Fruit fly (Drosophila melanogaster) whole organism, prepupa: Measurements from ENCODE around the gene CG42245.

Source experiments
- Blimp-1 ChIP-seq: fragments of 200-800 bp; sonication (Bioruptor generic); optimal IDR thresholded peaks from 3 replicates; lab custom pipeline; 2017; ENCODE audit warnings: missing biosample characterization, missing genetic modification characterization, mild to moderate bottlenecking, moderate library complexity, missing genetic modification reagents
- CG10631 ChIP-seq: fragments of 200-800 bp; sonication (Bioruptor generic); optimal IDR thresholded peaks from 2 replicates; lab custom pipeline; 2016; ENCODE audit warnings: missing biosample characterization, missing genetic modification characterization
- CG10669 ChIP-seq: fragments of 200-800 bp; sonication (Bioruptor generic); optimal IDR thresholded peaks from 3 replicates; lab custom pipeline; 2018; ENCODE audit warnings: missing biosample characterization, mild to moderate bottlenecking, missing genetic modification characterization, moderate library complexity
- CG11762 ChIP-seq: fragments of 200-800 bp; sonication (Bioruptor generic); optimal IDR thresholded peaks from 3 replicates; lab custom pipeline; 2016; ENCODE audit warnings: missing biosample characterization, missing genetic modification characterization; ENCODE audit not compliant: insufficient read depth
- CG11902 ChIP-seq: fragments of 200-800 bp; sonication (Bioruptor generic); optimal IDR thresholded peaks from 3 replicates; lab custom pipeline; 2016; ENCODE audit warnings: missing biosample characterization, missing genetic modification characterization
- CG15336 ChIP-seq: fragments of 200-800 bp; sonication (Bioruptor generic); IDR thresholded peaks from 2 replicates; pipeline ENCODE4 v1.3.6; 2022; ENCODE audit warnings: missing biosample characterization, missing genetic modification characterization
- CG1621 ChIP-seq: fragments of 200-800 bp; sonication (Bioruptor generic); optimal IDR thresholded peaks from 3 replicates; lab custom pipeline; 2018; ENCODE audit warnings: missing biosample characterization, mild to moderate bottlenecking, missing genetic modification characterization
- CG32006 ChIP-seq: fragments of 200-800 bp; sonication (Bioruptor generic); optimal IDR thresholded peaks from 3 replicates; lab custom pipeline; 2017; ENCODE audit warnings: missing biosample characterization, mild to moderate bottlenecking, missing genetic modification characterization
- CG4318 ChIP-seq: fragments of 200-800 bp; sonication (Bioruptor generic); optimal IDR thresholded peaks from 3 replicates; lab custom pipeline; 2017; ENCODE audit warnings: missing biosample characterization, mild to moderate bottlenecking, missing genetic modification characterization
- CG6163 ChIP-seq: fragments of 200-800 bp; sonication (Bioruptor generic); IDR thresholded peaks from 3 replicates; pipeline ENCODE4 v1.3.6; 2022; ENCODE audit warnings: missing biosample characterization, missing genetic modification characterization
- CG6276 ChIP-seq: fragments of 200-800 bp; sonication (Bioruptor generic); optimal IDR thresholded peaks from 2 replicates; lab custom pipeline; 2017; ENCODE audit warnings: missing biosample characterization, mild to moderate bottlenecking, missing genetic modification characterization
- CG6854 ChIP-seq: fragments of 200-800 bp; sonication (Bioruptor generic); optimal IDR thresholded peaks from 2 replicates; lab custom pipeline; 2017; ENCODE audit warnings: missing biosample characterization, mild to moderate bottlenecking, missing genetic modification characterization
- CG7368 ChIP-seq: fragments of 200-800 bp; sonication (Bioruptor generic); optimal IDR thresholded peaks from 3 replicates; lab custom pipeline; 2016; ENCODE audit warnings: missing biosample characterization, missing genetic modification characterization
- CG8119 ChIP-seq: fragments of 200-800 bp; sonication (Bioruptor generic); IDR thresholded peaks from 3 replicates; pipeline ENCODE4 v1.3.6; 2022; ENCODE audit warnings: missing biosample characterization, missing genetic modification characterization
- CG8319 ChIP-seq: fragments of 200-800 bp; sonication (Bioruptor generic); optimal IDR thresholded peaks from 3 replicates; lab custom pipeline; 2016; ENCODE audit warnings: missing biosample characterization, missing genetic modification characterization
- CG9139 ChIP-seq: fragments of 200-800 bp; sonication (Bioruptor generic); optimal IDR thresholded peaks from 3 replicates; lab custom pipeline; 2017; ENCODE audit warnings: missing biosample characterization, mild to moderate bottlenecking, missing genetic modification characterization
- Eip75B ChIP-seq: fragments of 200-800 bp; sonication (Bioruptor generic); optimal IDR thresholded peaks from 3 replicates; lab custom pipeline; 2016; ENCODE audit warnings: missing biosample characterization, missing genetic modification characterization
- Eip93F ChIP-seq: fragments of 200-800 bp; sonication (Bioruptor generic); optimal IDR thresholded peaks from 2 replicates; lab custom pipeline; 2016; ENCODE audit warnings: missing biosample characterization, mild to moderate bottlenecking, missing genetic modification characterization
- Gug ChIP-seq: fragments of 200-800 bp; sonication (Bioruptor generic); IDR thresholded peaks from 2 replicates; pipeline ENCODE4 v1.3.6; 2022; ENCODE audit warnings: missing biosample characterization, missing genetic modification characterization
- Hr39 ChIP-seq: fragments of 200-800 bp; sonication (Bioruptor generic); optimal IDR thresholded peaks from 2 replicates; lab custom pipeline; 2016; ENCODE audit warnings: missing biosample characterization, missing genetic modification characterization
- OdsH ChIP-seq: fragments of 200-800 bp; sonication (Bioruptor generic); optimal IDR thresholded peaks from 3 replicates; lab custom pipeline; 2016; ENCODE audit warnings: missing biosample characterization, missing genetic modification characterization
- Sox102F ChIP-seq: fragments of 200-800 bp; sonication (Bioruptor generic); optimal IDR thresholded peaks from 2 replicates; lab custom pipeline; 2016; ENCODE audit warnings: missing biosample characterization, mild to moderate bottlenecking, missing genetic modification characterization
- Sox14 ChIP-seq: fragments of 200-800 bp; sonication (Bioruptor generic); optimal IDR thresholded peaks from 3 replicates; lab custom pipeline; 2016; ENCODE audit warnings: missing biosample characterization, missing genetic modification characterization
- achi ChIP-seq: fragments of 200-800 bp; sonication (Bioruptor generic); optimal IDR thresholded peaks from 3 replicates; lab custom pipeline; 2016; ENCODE audit warnings: missing biosample characterization, missing genetic modification characterization
- acj6 ChIP-seq: fragments of 200-800 bp; sonication (Bioruptor generic); optimal IDR thresholded peaks from 3 replicates; lab custom pipeline; 2016; ENCODE audit warnings: missing biosample characterization, missing genetic modification characterization
- cyc ChIP-seq: fragments of 200-800 bp; sonication (Bioruptor generic); optimal IDR thresholded peaks from 3 replicates; lab custom pipeline; 2016; ENCODE audit warnings: missing biosample characterization, missing genetic modification characterization
- dsx ChIP-seq: fragments of 200-800 bp; optimal IDR thresholded peaks from 3 replicates; lab custom pipeline; 2019; ENCODE audit warnings: missing biosample characterization, mild to moderate bottlenecking, missing genetic modification characterization, moderate library complexity; ENCODE audit not compliant: poor library complexity, severe bottlenecking
- esn ChIP-seq: fragments of 200-800 bp; sonication (Bioruptor generic); optimal IDR thresholded peaks from 2 replicates; lab custom pipeline; 2016; ENCODE audit warnings: missing biosample characterization, mild to moderate bottlenecking, missing genetic modification characterization, moderate library complexity
- fkh ChIP-seq: fragments of 200-800 bp; sonication (Bioruptor generic); optimal IDR thresholded peaks from 3 replicates; lab custom pipeline; 2017; ENCODE audit warnings: missing biosample characterization, mild to moderate bottlenecking, missing genetic modification characterization, moderate library complexity
- net ChIP-seq: fragments of 200-800 bp; sonication (Bioruptor generic); optimal IDR thresholded peaks from 3 replicates; lab custom pipeline; 2016; ENCODE audit warnings: missing biosample characterization, missing genetic modification characterization
- salr ChIP-seq, 2 experiments: fragments of 200-800 bp; sonication (Bioruptor generic); optimal IDR thresholded peaks; 3 replicates each; lab custom pipeline; 2016 to 2018; ENCODE audit warnings: missing biosample characterization in 2 of 2, missing genetic modification characterization in 2 of 2, mild to moderate bottlenecking in 1 of 2
- spab ChIP-seq: fragments of 200-800 bp; sonication (Bioruptor generic); optimal IDR thresholded peaks from 2 replicates; lab custom pipeline; 2017; ENCODE audit warnings: missing biosample characterization, mild to moderate bottlenecking, missing genetic modification characterization, missing genetic modification reagents
- ss ChIP-seq, 2 experiments: fragments of 200-800 bp; sonication (Bioruptor generic); optimal IDR thresholded peaks; 2 replicates in 1 of 2; 3 replicates in 1 of 2; lab custom pipeline; 2017 to 2018; ENCODE audit warnings: mild to moderate bottlenecking in 2 of 2, missing biosample characterization in 2 of 2, missing genetic modification characterization in 2 of 2, moderate library complexity in 1 of 2
- vri ChIP-seq: fragments of 200-800 bp; sonication (Bioruptor generic); optimal IDR thresholded peaks from 3 replicates; lab custom pipeline; 2016; ENCODE audit warnings: missing biosample characterization, mild to moderate bottlenecking, missing genetic modification characterization

Gene CG42245

dm6 chr3L:2584119-2584805, 47.3 kb upstream of the CG42245 start (continued):
- TF ChIP-seq CG8119 (GFP tag; lab: Robert Waterston, UW) (peak; percentile 91), achi (GFP tag; lab: Kevin White, UChicago) (peak; percentile 80), CG8319 (GFP tag; lab: Kevin White, UChicago) (peak; percentile 43), CG15336 (GFP tag; lab: Robert Waterston, UW) (peak; percentile 89), salr (GFP tag; optimal IDR thresholded peaks at IDR 0.05; lab: Kevin White, UChicago) (peak; percentile 52 to 91), CG11762 (peak; percentile 72), CG4318 (peak; percentile 85), Blimp-1 (peak; percentile 21), Hr39 (GFP tag; lab: Kevin White, UChicago) (peak; percentile 70), dsx (GFP tag; lab: Kevin White, UChicago) (peak; percentile 69), ss (GFP tag; optimal IDR thresholded peaks at IDR 0.05; lab: Kevin White, UChicago) (peak; percentile 68 to 80), OdsH (GFP tag; lab: Kevin White, UChicago) (peak; percentile 85), acj6 (GFP tag; lab: Kevin White, UChicago) (peak; percentile 75), CG10631 (peak; percentile 83), net (peak; percentile 82), CG7368 (peak; percentile 41), vri (peak; percentile 41), fkh (GFP tag; lab: Kevin White, UChicago) (peak; percentile 48), CG1621 (tag; lab: Kevin White, UChicago) (peak; percentile 76), CG6854 (GFP tag; lab: Kevin White, UChicago) (no peak), Gug (GFP tag; lab: Robert Waterston, UW) (peak; percentile 71), Sox14 (GFP tag; lab: Kevin White, UChicago) (peak; percentile 83), Eip75B (GFP tag; lab: Kevin White, UChicago) (peak; percentile 78), CG6163 (GFP tag; lab: Robert Waterston, UW) (peak; percentile 66), Eip93F (GFP tag; lab: Kevin White, UChicago) (no peak), cyc (GFP tag; lab: Kevin White, UChicago) (peak; percentile 47), CG11902 (GFP tag; lab: Kevin White, UChicago) (peak; percentile 22), esn (GFP tag; lab: Kevin White, UChicago) (peak; percentile 68), spab (GFP tag; lab: Kevin White, UChicago) (peak; percentile 81), CG32006 (GFP tag; lab: Kevin White, UChicago) (peak; percentile 95)

dm6 chr3L:2584827-2585226, 46.7 kb upstream of the CG42245 start:
- TF ChIP-seq CG6854 (GFP tag; lab: Kevin White, UChicago), result peak; percentile 31
- TF ChIP-seq CG10669, result no peak
- no peak for TF ChIP-seq CG4318
- no peak for TF ChIP-seq Sox102F (GFP tag; lab: Kevin White, UChicago)
- no peak for TF ChIP-seq CG9139 (GFP tag; lab: Kevin White, UChicago)
- TF ChIP-seq dsx (GFP tag; lab: Kevin White, UChicago), result no peak
- TF ChIP-seq CG6276 (GFP tag; lab: Kevin White, UChicago), result no peak
- no peak for TF ChIP-seq salr (GFP tag; optimal IDR thresholded peaks at IDR 0.05; lab: Kevin White, UChicago)
- TF ChIP-seq, all 60 proteins: peak for 1
